Worm (Caenorhabditis elegans) whole organism, mixed stage, embryonic: ENCODE measurements around the gene F56D5.2.

ENCODE experiments used
- ces-1 ChIP-seq: fragments of 150-350 bp; optimal IDR thresholded peaks from 2 replicates; lab custom pipeline; 2014; ENCODE audit warnings: missing biosample characterization, missing genetic modification reagents, missing genetic modification characterization
- ham-2 ChIP-seq: fragments of 200-800 bp; sonication (Bioruptor generic); optimal IDR thresholded peaks from 2 replicates; lab custom pipeline; 2018; ENCODE audit warnings: mild to moderate bottlenecking, missing genetic modification characterization, missing compliant biosample characterization
- hlh-1 ChIP-seq: fragments of 150-350 bp; optimal IDR thresholded peaks from 2 replicates; lab custom pipeline; 2014; ENCODE audit warnings: missing biosample characterization, missing genetic modification reagents, missing genetic modification characterization
- lin-13 ChIP-seq: fragments of 150-350 bp; optimal IDR thresholded peaks from 2 replicates; lab custom pipeline; 2014; ENCODE audit warnings: missing biosample characterization, missing genetic modification characterization
- nhr-237 ChIP-seq: fragments of 150-350 bp; optimal IDR thresholded peaks from 2 replicates; lab custom pipeline; 2014; ENCODE audit warnings: missing biosample characterization, missing genetic modification characterization
- nhr-76 ChIP-seq: sonication (generic microtip); optimal IDR thresholded peaks from 2 replicates; lab custom pipeline; 2017; ENCODE audit warnings: missing biosample characterization, missing genetic modification characterization
- snpc-4 ChIP-seq: fragments of 150-350 bp; optimal IDR thresholded peaks from 2 replicates; lab custom pipeline; 2014; ENCODE audit warnings: missing biosample characterization, missing genetic modification characterization
- tbx-8 ChIP-seq: fragments of 200-800 bp; sonication (Bioruptor generic); optimal IDR thresholded peaks from 2 replicates; lab custom pipeline; 2018; ENCODE audit warnings: mild to moderate bottlenecking, missing genetic modification characterization, moderate library complexity, missing compliant biosample characterization

- TF ChIP-seq nhr-237 (tag; lab: Kevin White, UChicago) (no peak), hlh-1 (tag; lab: Kevin White, UChicago) (no peak), snpc-4 (tag; lab: Kevin White, UChicago) (no peak), tbx-8 (GFP tag; lab: Kevin White, UChicago) (no peak), lin-13 (tag; lab: Kevin White, UChicago) (no peak), ham-2 (GFP tag; lab: Kevin White, UChicago) (no peak), ces-1 (no peak), nhr-76 (tag; lab: Kevin White, UChicago) (no peak)
Observed at ce11 chrIV:9442106-9442532, 43.7 kb upstream of the F56D5.2 start.
